Worm (Caenorhabditis elegans) whole organism, L2 larva: ENCODE results near the gene srdh-1.

Source experiments
- C34F6.9 ChIP-seq: fragments of 150-350 bp; optimal IDR thresholded peaks from 2 replicates; lab custom pipeline; 2014; ENCODE audit warnings: missing biosample characterization, missing genetic modification characterization
- F13H6.1 ChIP-seq: sonication (generic microtip); optimal IDR thresholded peaks from 2 replicates; lab custom pipeline; 2016; ENCODE audit warnings: missing genetic modification characterization, missing compliant biosample characterization
- Y55F3AM.14 ChIP-seq: fragments of 200-800 bp; sonication (Bioruptor generic); optimal IDR thresholded peaks from 2 replicates; lab custom pipeline; 2018; ENCODE audit warnings: mild to moderate bottlenecking, missing genetic modification characterization, missing compliant biosample characterization
- alr-1 ChIP-seq: fragments of 150-350 bp; optimal IDR thresholded peaks from 2 replicates; lab custom pipeline; 2014; ENCODE audit warnings: missing biosample characterization, missing genetic modification characterization
- ama-1 ChIP-seq: fragments of 150-350 bp; optimal IDR thresholded peaks from 2 replicates; lab custom pipeline; 2018; ENCODE audit warnings: inconsistent platforms
- blmp-1 ChIP-seq: sonication (generic microtip); optimal IDR thresholded peaks from 2 replicates; lab custom pipeline; 2017; ENCODE audit warnings: missing genetic modification characterization, mild to moderate bottlenecking, missing compliant biosample characterization, antibody characterized with exemption, moderate library complexity; ENCODE audit not compliant: insufficient read depth
- egl-27 ChIP-seq: sonication (generic microtip); optimal IDR thresholded peaks from 3 replicates; lab custom pipeline; 2017; ENCODE audit warnings: missing biosample characterization, missing genetic modification reagents, missing genetic modification characterization
- elt-1 ChIP-seq: fragments of 150-350 bp; optimal IDR thresholded peaks from 2 replicates; lab custom pipeline; 2014; ENCODE audit warnings: missing biosample characterization, missing genetic modification characterization
- fos-1 ChIP-seq: fragments of 150-350 bp; optimal IDR thresholded peaks from 2 replicates; lab custom pipeline; 2014; ENCODE audit warnings: missing biosample characterization, missing genetic modification characterization
- gmeb-1 ChIP-seq: fragments of 150-350 bp; optimal IDR thresholded peaks from 2 replicates; lab custom pipeline; 2014; ENCODE audit warnings: missing biosample characterization, missing genetic modification characterization
- lin-13 ChIP-seq: fragments of 150-350 bp; optimal IDR thresholded peaks from 2 replicates; lab custom pipeline; 2014; ENCODE audit warnings: missing biosample characterization, missing genetic modification reagents, missing genetic modification characterization
- lin-39 ChIP-seq: fragments of 150-350 bp; optimal IDR thresholded peaks from 2 replicates; lab custom pipeline; 2014; ENCODE audit warnings: missing biosample characterization, missing genetic modification reagents, missing genetic modification characterization
- lsy-2 ChIP-seq, 2 experiments: fragments of 150-350 bp in 1 of 2; sonication (generic microtip) in 1 of 2; optimal IDR thresholded peaks; 2 replicates each; lab custom pipeline; 2014 to 2017; ENCODE audit warnings: missing biosample characterization in 2 of 2, missing genetic modification characterization in 2 of 2
- mab-5 ChIP-seq: fragments of 150-350 bp; optimal IDR thresholded peaks from 2 replicates; lab custom pipeline; 2014; ENCODE audit warnings: missing biosample characterization, missing genetic modification characterization
- mdl-1 ChIP-seq, 2 experiments: fragments of 150-350 bp in 1 of 2; sonication (generic microtip) in 1 of 2; optimal IDR thresholded peaks; 2 replicates each; lab custom pipeline; 2017; ENCODE audit warnings: missing biosample characterization in 2 of 2, missing genetic modification characterization in 2 of 2
- nhr-10 ChIP-seq: sonication (generic microtip); optimal IDR thresholded peaks from 2 replicates; lab custom pipeline; 2017; ENCODE audit warnings: missing biosample characterization, missing genetic modification characterization
- nhr-12 ChIP-seq: fragments of 150-350 bp; optimal IDR thresholded peaks from 2 replicates; lab custom pipeline; 2014; ENCODE audit warnings: missing biosample characterization, missing genetic modification characterization
- nhr-129 ChIP-seq: fragments of 150-350 bp; optimal IDR thresholded peaks from 2 replicates; lab custom pipeline; 2014; ENCODE audit warnings: missing biosample characterization, missing genetic modification characterization
- nhr-21 ChIP-seq: fragments of 150-350 bp; optimal IDR thresholded peaks from 2 replicates; lab custom pipeline; 2014; ENCODE audit warnings: missing biosample characterization, missing genetic modification characterization
- nhr-23 ChIP-seq: fragments of 150-350 bp; optimal IDR thresholded peaks from 2 replicates; lab custom pipeline; 2014; ENCODE audit warnings: missing biosample characterization, missing genetic modification reagents, missing genetic modification characterization
- nhr-25 ChIP-seq: fragments of 150-350 bp; sonication (generic microtip); optimal IDR thresholded peaks from 3 replicates; lab custom pipeline; 2014; ENCODE audit warnings: missing biosample characterization, missing genetic modification characterization
- sem-4 ChIP-seq: fragments of 150-350 bp; optimal IDR thresholded peaks from 2 replicates; lab custom pipeline; 2014; ENCODE audit warnings: missing biosample characterization, missing genetic modification reagents, missing genetic modification characterization
- sma-3 ChIP-seq: sonication (generic microtip); optimal IDR thresholded peaks from 2 replicates; lab custom pipeline; 2016; ENCODE audit warnings: missing genetic modification reagents, missing genetic modification characterization, missing compliant biosample characterization
- sma-9 ChIP-seq, 2 experiments: fragments of 150-350 bp in 1 of 2; sonication (generic microtip) in 1 of 2; optimal IDR thresholded peaks; 2 replicates each; lab custom pipeline; 2014 to 2016; ENCODE audit warnings: missing genetic modification characterization in 2 of 2, mild to moderate bottlenecking in 1 of 2, missing biosample characterization in 1 of 2, missing compliant biosample characterization in 1 of 2, missing genetic modification reagents in 1 of 2, moderate library complexity in 1 of 2
- snpc-4 ChIP-seq: fragments of 150-350 bp; optimal IDR thresholded peaks from 2 replicates; lab custom pipeline; 2014; ENCODE audit warnings: missing biosample characterization, missing genetic modification characterization
- unc-39 ChIP-seq: fragments of 150-350 bp; optimal IDR thresholded peaks from 2 replicates; lab custom pipeline; 2014; ENCODE audit warnings: missing biosample characterization, missing genetic modification characterization
- unc-55 ChIP-seq: fragments of 150-350 bp; sonication (generic microtip); optimal IDR thresholded peaks from 3 replicates; lab custom pipeline; 2014; ENCODE audit warnings: missing biosample characterization, missing genetic modification reagents, missing genetic modification characterization
- unc-62 ChIP-seq: fragments of 150-350 bp; optimal IDR thresholded peaks from 2 replicates; lab custom pipeline; 2014; ENCODE audit warnings: missing biosample characterization, missing genetic modification reagents, missing genetic modification characterization
- zag-1 ChIP-seq: fragments of 150-350 bp; optimal IDR thresholded peaks from 2 replicates; lab custom pipeline; 2014; ENCODE audit warnings: missing biosample characterization, missing genetic modification characterization
- ztf-1 ChIP-seq: fragments of 200-800 bp; sonication (Bioruptor generic); conservative IDR thresholded peaks from 2 replicates; pipeline ENCODE4 v1.3.6; 2022; ENCODE audit warnings: missing genetic modification characterization, missing compliant biosample characterization
- ztf-11 ChIP-seq: sonication (generic microtip); optimal IDR thresholded peaks from 2 replicates; lab custom pipeline; 2017; ENCODE audit warnings: missing biosample characterization, missing genetic modification characterization
- ztf-4 ChIP-seq: fragments of 150-350 bp; optimal IDR thresholded peaks from 2 replicates; lab custom pipeline; 2014; ENCODE audit warnings: missing biosample characterization, missing genetic modification characterization

The srdh-1 gene

DNA sequence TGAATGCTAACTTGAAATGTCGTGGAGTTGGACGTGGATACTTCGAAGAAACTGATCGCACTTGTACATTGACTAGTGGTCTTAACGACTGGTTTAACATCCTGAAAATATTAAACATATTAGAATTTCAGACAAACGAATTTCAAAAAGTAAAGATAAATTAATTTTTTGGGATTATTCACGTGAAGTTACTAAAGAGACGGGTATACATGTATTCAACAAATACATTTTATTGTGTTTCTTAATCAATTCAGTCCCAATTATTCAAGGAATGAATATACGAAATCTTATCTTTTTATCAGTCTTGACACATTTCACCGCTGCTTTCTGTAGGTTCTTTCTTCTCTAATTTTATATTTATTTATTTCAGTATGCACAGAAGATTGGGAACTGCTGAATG, 14.0 kb downstream of the srdh-1 start, which contains the start of the genes mrpl-10 and clec-142:
Gene mrpl-10 (minus strand): TSS at position 101 of the 400 bp plus-strand sequence.
Gene clec-142 (plus strand): TSS at position 264 of the 400 bp plus-strand sequence.
- TF ChIP-seq snpc-4 (tag; lab: Kevin White, UChicago) (no peak), unc-39 (tag; lab: Kevin White, UChicago) (no peak), blmp-1 (no peak)
- TF ChIP-seq, all 48 proteins: peak for 0

DNA sequence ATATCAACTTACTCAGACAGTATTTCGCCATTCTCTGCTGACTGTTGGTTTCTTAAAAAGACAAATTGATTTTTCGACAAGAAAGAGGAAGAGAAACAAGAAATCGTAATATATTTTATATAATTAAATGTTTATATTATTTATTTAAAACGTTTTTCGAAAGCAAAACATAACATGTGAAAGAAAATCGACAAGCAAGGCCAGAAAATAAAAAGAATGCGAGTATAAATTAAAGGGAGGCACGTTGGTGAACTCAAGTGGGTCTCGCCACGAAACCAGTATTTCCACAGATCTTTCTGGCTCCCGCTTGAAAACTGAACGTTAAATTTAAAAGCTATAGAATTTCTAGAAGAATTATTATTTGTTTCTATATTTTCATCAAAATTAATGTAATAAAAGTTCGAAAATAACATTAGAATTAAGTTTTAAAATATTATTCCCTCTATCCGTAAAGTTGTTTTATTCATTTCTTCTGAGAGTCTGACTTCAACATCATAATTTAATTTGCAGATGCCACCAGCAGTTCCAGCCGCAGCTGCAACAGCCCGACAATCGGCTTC, 18.8 kb downstream of the srdh-1 start, which contains the start of the genes nst-1 and cct-4:
Gene nst-1 (minus strand): TSS at position 51 of the 560 bp plus-strand sequence.
Gene cct-4 (plus strand): TSS at position 510 of the 560 bp plus-strand sequence.
- TF ChIP-seq lin-13 (GFP tag; lab: Kevin White, UChicago) (peak; percentile 6), gmeb-1 (tag; lab: Kevin White, UChicago) (peak; percentile 0), nhr-12 (tag; lab: Kevin White, UChicago) (no peak), ztf-1 (no peak), lsy-2 (tag; optimal IDR thresholded peaks at IDR 0.05; lab: Kevin White, UChicago) (peak in 1 of 2 experiments; percentile 73), egl-27 (tag; lab: Kevin White, UChicago) (no peak), C34F6.9 (tag; lab: Kevin White, UChicago) (peak; percentile 54)

DNA sequence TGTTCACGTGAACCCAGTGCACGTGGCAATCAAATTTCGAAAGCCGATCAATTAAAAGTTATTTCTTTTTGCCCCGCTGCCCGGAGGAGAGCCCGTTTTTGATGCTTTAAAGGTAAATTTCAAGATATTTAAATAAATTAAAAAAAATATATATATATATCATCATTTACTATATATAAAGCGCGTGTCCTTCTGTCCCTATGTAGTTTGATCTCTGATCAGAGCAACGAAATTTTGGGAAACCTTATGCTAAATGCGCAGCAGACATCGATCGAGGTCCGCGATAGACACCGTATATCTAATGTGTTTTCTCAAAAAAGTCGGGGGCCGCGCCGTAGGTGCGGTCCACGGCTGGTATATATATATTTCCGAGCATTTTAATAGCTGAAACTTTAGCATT, 21.4 kb downstream of the srdh-1 start:
- peak; percentile 42 for TF ChIP-seq ama-1 (lab: Kevin White, UChicago)
- TF ChIP-seq, all 48 proteins: peak for 1; not testable (repeated sequence) for 47

DNA sequence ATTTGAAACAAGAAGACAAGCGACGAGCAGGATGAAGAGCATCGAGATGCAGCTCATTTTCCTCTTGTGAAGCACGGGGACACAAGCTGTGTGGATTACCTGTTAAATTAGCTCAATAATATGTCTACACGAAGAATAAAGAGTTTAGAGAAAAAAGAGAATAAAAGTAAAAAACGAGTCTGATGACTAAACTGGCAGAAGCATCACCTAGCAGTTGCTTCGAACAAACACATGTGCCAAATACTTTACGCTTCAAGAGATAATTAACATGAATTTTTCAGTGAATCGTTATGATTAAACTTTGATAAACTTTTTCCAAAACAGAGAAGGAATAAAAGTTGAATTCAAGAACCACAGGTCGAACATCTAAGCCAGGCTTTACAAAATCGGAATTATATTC, 30.8 kb downstream of the srdh-1 start, which contains the start of gene nlp-55:
Gene nlp-55 (minus strand): TSS at position 101 of the 400 bp plus-strand sequence.
- TF ChIP-seq nhr-25 (tag; lab: Kevin White, UChicago) = no peak
- no peak for TF ChIP-seq unc-62 (GFP tag; lab: Kevin White, UChicago)
- TF ChIP-seq sma-9 (GFP tag; optimal IDR thresholded peaks at IDR 0.05; lab: Kevin White, UChicago) = no peak
- no peak for TF ChIP-seq sma-9 (tag; optimal IDR thresholded peaks at IDR 0.05; lab: Kevin White, UChicago)
- TF ChIP-seq nhr-129 (tag; lab: Kevin White, UChicago) = no peak
- TF ChIP-seq sma-3 (GFP tag; lab: Kevin White, UChicago) = no peak
- no peak for TF ChIP-seq F13H6.1 (tag; lab: Kevin White, UChicago)
- no peak for TF ChIP-seq ztf-11
- no peak for TF ChIP-seq zag-1 (tag; lab: Kevin White, UChicago)
- no peak for TF ChIP-seq lin-13 (GFP tag; lab: Kevin White, UChicago)
- TF ChIP-seq unc-55 (GFP tag; lab: Kevin White, UChicago) = no peak
- TF ChIP-seq ztf-1 = no peak
- no peak for TF ChIP-seq nhr-10 (tag; lab: Kevin White, UChicago)
- TF ChIP-seq nhr-21 (tag; lab: Kevin White, UChicago) = no peak
- no peak for TF ChIP-seq ztf-4 (tag; lab: Kevin White, UChicago)
- TF ChIP-seq elt-1 = no peak

DNA sequence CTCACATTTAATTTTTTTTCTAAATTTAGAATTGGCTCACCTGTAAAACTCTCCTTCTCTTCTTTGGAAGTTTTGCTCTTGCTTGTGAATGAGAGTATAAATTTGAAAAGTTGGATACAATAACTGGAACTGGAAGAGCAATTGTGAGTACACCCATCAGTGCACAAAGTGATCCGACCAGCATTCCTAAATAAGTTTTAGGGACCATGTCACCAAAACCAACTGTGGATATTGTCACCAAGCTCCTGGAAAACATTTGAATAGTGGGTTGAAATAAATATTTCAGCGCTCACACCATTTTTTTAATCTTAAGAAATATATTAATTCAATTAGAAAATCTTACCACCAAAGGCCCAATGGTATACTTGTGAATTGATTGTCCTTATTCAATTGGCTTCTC, 43.9 kb downstream of the srdh-1 start:
- no peak for TF ChIP-seq unc-39 (tag; lab: Kevin White, UChicago)
- TF ChIP-seq unc-62 (GFP tag; lab: Kevin White, UChicago) = no peak
- no peak for TF ChIP-seq nhr-10 (tag; lab: Kevin White, UChicago)
- no peak for TF ChIP-seq Y55F3AM.14
- no peak for TF ChIP-seq ztf-4 (tag; lab: Kevin White, UChicago)
- no peak for TF ChIP-seq sem-4 (tag; lab: Kevin White, UChicago)
- TF ChIP-seq gmeb-1 (tag; lab: Kevin White, UChicago) = no peak
- TF ChIP-seq nhr-23 (tag; lab: Kevin White, UChicago) = no peak
- TF ChIP-seq fos-1 = no peak
- TF ChIP-seq lin-39 (tag; lab: Kevin White, UChicago) = no peak
- no peak for TF ChIP-seq blmp-1
- no peak for TF ChIP-seq alr-1
- no peak for TF ChIP-seq mdl-1 (tag; optimal IDR thresholded peaks at IDR 0.05; lab: Kevin White, UChicago)
- TF ChIP-seq mab-5 (tag; lab: Kevin White, UChicago) = no peak
- no peak for TF ChIP-seq nhr-12 (tag; lab: Kevin White, UChicago)
